Worm (Caenorhabditis elegans) whole organism, L3 larva: ENCODE data around the gene chil-8.
A peak's percentile ranks its signal among the peaks of the same experiment; 100 is the strongest.

Source experiments
- R02D3.7 ChIP-seq: fragments of 150-350 bp; optimal IDR thresholded peaks from 2 replicates; lab custom pipeline; 2014; ENCODE audit warnings: missing biosample characterization, missing genetic modification characterization
- aly-2 ChIP-seq: fragments of 150-350 bp; optimal IDR thresholded peaks from 2 replicates; lab custom pipeline; 2014; ENCODE audit warnings: missing biosample characterization, missing genetic modification characterization
- ama-1 ChIP-seq: fragments of 150-350 bp; optimal IDR thresholded peaks from 2 replicates; lab custom pipeline; 2018
- ceh-16 ChIP-seq: sonication (generic microtip); optimal IDR thresholded peaks from 2 replicates; lab custom pipeline; 2017; ENCODE audit warnings: missing biosample characterization, missing genetic modification characterization
- ceh-28 ChIP-seq: fragments of 150-350 bp; optimal IDR thresholded peaks from 2 replicates; lab custom pipeline; 2014; ENCODE audit warnings: missing biosample characterization, missing genetic modification reagents, missing genetic modification characterization
- ceh-82 ChIP-seq: fragments of 150-350 bp; optimal IDR thresholded peaks from 2 replicates; lab custom pipeline; 2014; ENCODE audit warnings: missing biosample characterization, missing genetic modification characterization
- ceh-9 ChIP-seq: sonication (generic microtip); optimal IDR thresholded peaks from 2 replicates; lab custom pipeline; 2018; ENCODE audit warnings: missing biosample characterization, missing genetic modification characterization
- egl-5 ChIP-seq: fragments of 150-350 bp; optimal IDR thresholded peaks from 2 replicates; lab custom pipeline; 2017; ENCODE audit warnings: missing biosample characterization, missing genetic modification reagents, missing genetic modification characterization, inconsistent platforms
- elt-2 ChIP-seq: sonication (generic microtip); optimal IDR thresholded peaks from 2 replicates; lab custom pipeline; 2016; ENCODE audit warnings: missing genetic modification reagents, mild to moderate bottlenecking, missing genetic modification characterization, missing compliant biosample characterization
- elt-3 ChIP-seq, 3 experiments: fragments of 150-350 bp in 1 of 3; sonication (generic microtip) in 2 of 3; optimal IDR thresholded peaks; 2 replicates in 2 of 3; 4 replicates in 1 of 3; lab custom pipeline; 2014 to 2017; ENCODE audit warnings: missing biosample characterization in 3 of 3, missing genetic modification characterization in 3 of 3
- fkh-10 ChIP-seq: sonication (generic microtip); optimal IDR thresholded peaks from 2 replicates; lab custom pipeline; 2017; ENCODE audit warnings: missing biosample characterization, missing genetic modification reagents, missing genetic modification characterization
- fkh-2 ChIP-seq: fragments of 150-350 bp; optimal IDR thresholded peaks from 2 replicates; lab custom pipeline; 2014; ENCODE audit warnings: missing biosample characterization, missing genetic modification reagents, missing genetic modification characterization
- fos-1 ChIP-seq: fragments of 150-350 bp; optimal IDR thresholded peaks from 2 replicates; lab custom pipeline; 2014; ENCODE audit warnings: missing biosample characterization, missing genetic modification characterization
- hmg-11 ChIP-seq: sonication (generic microtip); optimal IDR thresholded peaks from 2 replicates; lab custom pipeline; 2016; ENCODE audit warnings: missing genetic modification characterization, missing compliant biosample characterization
- lin-15B ChIP-seq: fragments of 150-350 bp; optimal IDR thresholded peaks from 2 replicates; lab custom pipeline; 2014; ENCODE audit warnings: missing biosample characterization, missing genetic modification characterization
- lsy-12 ChIP-seq: sonication (generic microtip); optimal IDR thresholded peaks from 2 replicates; lab custom pipeline; 2016; ENCODE audit warnings: mild to moderate bottlenecking, missing genetic modification characterization, missing compliant biosample characterization
- mdl-1 ChIP-seq: fragments of 150-350 bp; optimal IDR thresholded peaks from 2 replicates; lab custom pipeline; 2014; ENCODE audit warnings: missing biosample characterization, missing genetic modification characterization
- mml-1 ChIP-seq: fragments of 150-350 bp; sonication (generic microtip); optimal IDR thresholded peaks from 3 replicates; lab custom pipeline; 2014; ENCODE audit warnings: missing biosample characterization, missing genetic modification characterization
- nfya-1 ChIP-seq: sonication (generic microtip); optimal IDR thresholded peaks from 2 replicates; lab custom pipeline; 2017; ENCODE audit warnings: missing genetic modification characterization, mild to moderate bottlenecking, missing compliant biosample characterization, antibody characterized with exemption, moderate library complexity; ENCODE audit not compliant: insufficient read depth
- nhr-11 ChIP-seq: fragments of 150-350 bp; optimal IDR thresholded peaks from 2 replicates; lab custom pipeline; 2014; ENCODE audit warnings: missing biosample characterization, missing genetic modification characterization
- nhr-12 ChIP-seq: fragments of 150-350 bp; optimal IDR thresholded peaks from 2 replicates; lab custom pipeline; 2014; ENCODE audit warnings: missing biosample characterization, missing genetic modification characterization
- nhr-23 ChIP-seq: fragments of 150-350 bp; optimal IDR thresholded peaks from 2 replicates; lab custom pipeline; 2014; ENCODE audit warnings: missing biosample characterization, missing genetic modification reagents, missing genetic modification characterization
- nhr-25 ChIP-seq: sonication (generic microtip); optimal IDR thresholded peaks from 2 replicates; lab custom pipeline; 2017; ENCODE audit warnings: missing biosample characterization, missing genetic modification characterization
- nhr-28 ChIP-seq: fragments of 150-350 bp; optimal IDR thresholded peaks from 2 replicates; lab custom pipeline; 2014; ENCODE audit warnings: missing biosample characterization, missing genetic modification characterization
- nhr-43 ChIP-seq: sonication (generic microtip); optimal IDR thresholded peaks from 2 replicates; lab custom pipeline; 2016; ENCODE audit warnings: mild to moderate bottlenecking, missing genetic modification characterization, missing compliant biosample characterization; ENCODE audit not compliant: poor library complexity, severe bottlenecking
- nhr-67 ChIP-seq: fragments of 150-350 bp; optimal IDR thresholded peaks from 2 replicates; lab custom pipeline; 2014; ENCODE audit warnings: missing biosample characterization, missing genetic modification characterization
- nhr-77 ChIP-seq: fragments of 150-350 bp; optimal IDR thresholded peaks from 2 replicates; lab custom pipeline; 2014; ENCODE audit warnings: missing biosample characterization, missing genetic modification characterization
- pqm-1 ChIP-seq: fragments of 150-350 bp; optimal IDR thresholded peaks from 2 replicates; lab custom pipeline; 2017; ENCODE audit warnings: missing biosample characterization, missing genetic modification characterization, inconsistent platforms
- sea-2 ChIP-seq: fragments of 150-350 bp; sonication (generic microtip); optimal IDR thresholded peaks from 4 replicates; lab custom pipeline; 2014; ENCODE audit warnings: missing biosample characterization, missing genetic modification reagents, missing genetic modification characterization
- skn-1 ChIP-seq: fragments of 150-350 bp; optimal IDR thresholded peaks from 2 replicates; lab custom pipeline; 2014; ENCODE audit warnings: missing biosample characterization, missing genetic modification characterization
- snpc-4 ChIP-seq: fragments of 150-350 bp; optimal IDR thresholded peaks from 2 replicates; lab custom pipeline; 2014; ENCODE audit warnings: missing biosample characterization, missing genetic modification characterization
- unc-39 ChIP-seq: sonication (generic microtip); optimal IDR thresholded peaks from 4 replicates; lab custom pipeline; 2017; ENCODE audit warnings: missing biosample characterization, missing genetic modification characterization
- unc-62 ChIP-seq: fragments of 150-350 bp; sonication (generic microtip); optimal IDR thresholded peaks from 4 replicates; lab custom pipeline; 2014; ENCODE audit warnings: missing biosample characterization, missing genetic modification reagents, missing genetic modification characterization
- zag-1 ChIP-seq: fragments of 150-350 bp; optimal IDR thresholded peaks from 2 replicates; lab custom pipeline; 2014; ENCODE audit warnings: missing biosample characterization, missing genetic modification characterization
- ztf-11 ChIP-seq: fragments of 150-350 bp; optimal IDR thresholded peaks from 2 replicates; lab custom pipeline; 2014; ENCODE audit warnings: missing biosample characterization, missing genetic modification characterization
- ztf-4 ChIP-seq: fragments of 150-350 bp; optimal IDR thresholded peaks from 2 replicates; lab custom pipeline; 2014; ENCODE audit warnings: missing biosample characterization, missing genetic modification characterization

The chil-8 gene

ce11 chrII:9840313-9840712 is 32.5 kb downstream of the chil-8 start, which contains the start of gene ZK938.11:
Gene ZK938.11 (minus strand): TSS chrII:9840413.
- no peak for TF ChIP-seq snpc-4 (tag; lab: Kevin White, UChicago)
- TF ChIP-seq pqm-1 (tag; lab: Kevin White, UChicago), result no peak
- no peak for TF ChIP-seq skn-1 (tag; lab: Kevin White, UChicago)
- TF ChIP-seq nhr-12, result no peak
- no peak for TF ChIP-seq ceh-28 (tag; lab: Kevin White, UChicago)
- TF ChIP-seq mml-1 (tag; lab: Kevin White, UChicago), result no peak
- no peak for TF ChIP-seq mdl-1 (tag; lab: Kevin White, UChicago)
- no peak for TF ChIP-seq nhr-11 (tag; lab: Kevin White, UChicago)
- TF ChIP-seq egl-5 (tag; lab: Kevin White, UChicago), result no peak
- TF ChIP-seq fos-1 (tag; lab: Kevin White, UChicago), result no peak
- no peak for TF ChIP-seq ama-1 (lab: Kevin White, UChicago)
- TF ChIP-seq lsy-12 (tag; lab: Kevin White, UChicago), result no peak
- no peak for TF ChIP-seq R02D3.7 (tag; lab: Kevin White, UChicago)
- no peak for TF ChIP-seq nhr-77 (tag; lab: Kevin White, UChicago)
- TF ChIP-seq ztf-4 (tag; lab: Kevin White, UChicago), result no peak
- no peak for TF ChIP-seq unc-39 (tag; lab: Kevin White, UChicago)
- TF ChIP-seq fkh-10 (GFP tag; lab: Kevin White, UChicago), result no peak
- no peak for TF ChIP-seq elt-3 (tag; optimal IDR thresholded peaks at IDR 0.05; lab: Kevin White, UChicago)
- TF ChIP-seq ceh-82 (tag; lab: Kevin White, UChicago), result no peak

- peak; percentile 86 for TF ChIP-seq nhr-11 (tag; lab: Kevin White, UChicago)
- no peak for TF ChIP-seq ztf-11 (tag; lab: Kevin White, UChicago)
- no peak for TF ChIP-seq nhr-28 (tag; lab: Kevin White, UChicago)
- TF ChIP-seq, all 47 proteins: peak for 1
These were observed 34.5 kb downstream of the chil-8 start, which contains the start of gene arrd-4 for ce11 chrII:9838260-9838935. Gene arrd-4 (minus strand): TSS chrII:9838310.

ce11 chrII:9835958-9836357 is 36.9 kb downstream of the chil-8 start:
- TF ChIP-seq ceh-28 (tag; lab: Kevin White, UChicago), result no peak
- TF ChIP-seq hmg-11 (tag; lab: Kevin White, UChicago), result no peak
- no peak for TF ChIP-seq unc-39 (tag; lab: Kevin White, UChicago)
- no peak for TF ChIP-seq nhr-43 (tag; lab: Kevin White, UChicago)
- TF ChIP-seq egl-5 (tag; lab: Kevin White, UChicago), result no peak

- TF ChIP-seq zag-1, result no peak
- TF ChIP-seq nhr-43 (tag; lab: Kevin White, UChicago), result no peak
- TF ChIP-seq sea-2 (GFP tag; lab: Kevin White, UChicago), result no peak
- no peak for TF ChIP-seq elt-2 (tag; lab: Kevin White, UChicago)
- TF ChIP-seq nfya-1 (tag; lab: Kevin White, UChicago), result no peak
- TF ChIP-seq fkh-2 (tag; lab: Kevin White, UChicago), result no peak
- no peak for TF ChIP-seq nhr-23 (tag; lab: Kevin White, UChicago)
- TF ChIP-seq nhr-12, result no peak
- no peak for TF ChIP-seq aly-2 (tag; lab: Kevin White, UChicago)
- no peak for TF ChIP-seq lin-15B (tag; lab: Kevin White, UChicago)
- no peak for TF ChIP-seq unc-62 (GFP tag; lab: Kevin White, UChicago)
- no peak for TF ChIP-seq unc-39 (tag; lab: Kevin White, UChicago)
- TF ChIP-seq ceh-16 (tag; lab: Kevin White, UChicago), result no peak
- TF ChIP-seq nhr-67 (tag; lab: Kevin White, UChicago), result no peak
- TF ChIP-seq hmg-11 (tag; lab: Kevin White, UChicago), result no peak
- no peak for TF ChIP-seq nhr-25 (tag; lab: Kevin White, UChicago)
- no peak for TF ChIP-seq fkh-10 (GFP tag; lab: Kevin White, UChicago)
- TF ChIP-seq ceh-9, result no peak
- TF ChIP-seq egl-5 (tag; lab: Kevin White, UChicago), result no peak
- TF ChIP-seq R02D3.7 (tag; lab: Kevin White, UChicago), result no peak
These were observed 37.9 kb downstream of the chil-8 start, which contains the start of gene arrd-5 for ce11 chrII:9834921-9835320. Gene arrd-5 (plus strand): TSS chrII:9835221.
